Fruit fly (Drosophila melanogaster) whole organism, adult: ENCODE measurements around the gene CG14062.

Experiments used
- CG14711 ChIP-seq: fragments of 200-800 bp; sonication (Bioruptor generic); optimal IDR thresholded peaks from 2 replicates; lab custom pipeline; 2018; ENCODE audit warnings: missing biosample characterization, mild to moderate bottlenecking, missing genetic modification characterization, moderate library complexity
- CG1620 ChIP-seq: fragments of 200-800 bp; sonication (Bioruptor generic); optimal IDR thresholded peaks from 2 replicates; lab custom pipeline; 2016; ENCODE audit warnings: missing biosample characterization, missing genetic modification characterization
- CG5204 ChIP-seq: fragments of 200-800 bp; sonication (Bioruptor generic); optimal IDR thresholded peaks from 2 replicates; lab custom pipeline; 2016; ENCODE audit warnings: missing biosample characterization, missing genetic modification characterization
- Clk ChIP-seq: fragments of 200-800 bp; sonication (Bioruptor generic); optimal IDR thresholded peaks from 2 replicates; lab custom pipeline; 2017; ENCODE audit warnings: missing biosample characterization, missing genetic modification characterization
- Crg-1 ChIP-seq: fragments of 200-800 bp; sonication (Bioruptor generic); optimal IDR thresholded peaks from 2 replicates; lab custom pipeline; 2016; ENCODE audit warnings: missing biosample characterization, missing genetic modification characterization
- pad ChIP-seq: fragments of 200-800 bp; sonication (Bioruptor generic); optimal IDR thresholded peaks from 3 replicates; lab custom pipeline; 2017; ENCODE audit warnings: missing biosample characterization, missing genetic modification characterization, mild to moderate bottlenecking, moderate library complexity, missing genetic modification reagents
- tj ChIP-seq: fragments of 200-800 bp; sonication (Bioruptor generic); optimal IDR thresholded peaks from 3 replicates; lab custom pipeline; 2017; ENCODE audit warnings: missing biosample characterization, mild to moderate bottlenecking, missing genetic modification characterization, moderate library complexity

- TF ChIP-seq tj (GFP tag; lab: Kevin White, UChicago), result no peak
- no peak for TF ChIP-seq Crg-1
- no peak for TF ChIP-seq CG14711 (tag; lab: Kevin White, UChicago)
- TF ChIP-seq pad (GFP tag; lab: Kevin White, UChicago), result no peak
- TF ChIP-seq Clk (GFP tag; lab: Kevin White, UChicago), result no peak
- TF ChIP-seq CG1620 (GFP tag; lab: Kevin White, UChicago), result no peak
- TF ChIP-seq CG5204 (GFP tag; lab: Kevin White, UChicago), result no peak
These were observed 14.0 kb downstream of the CG14062 start for dm6 chr3R:28628696-28629095.
